Fruit fly (Drosophila melanogaster): ENCODE data around the gene Herp.
A peak's percentile ranks its signal among the peaks of the same experiment; 100 is the strongest.

Herp gene

dm6 chr2L:7813357-7813756 is 13.5 kb upstream of the Herp start (continued):
- TF ChIP-seq her (GFP tag; optimal IDR thresholded peaks at IDR 0.05) (peak; percentile 11), Poxn (GFP tag; IDR thresholded peaks at IDR 0.05) (no peak), CG10274 (GFP tag; optimal IDR thresholded peaks at IDR 0.05) (peak; percentile 14), CrebB (tag; optimal IDR thresholded peaks at IDR 0.05) (peak; percentile 50), fru (optimal IDR thresholded peaks at IDR 0.05) (no peak), CG9609 (GFP tag; optimal IDR thresholded peaks at IDR 0.05) (no peak), CG30403 (GFP tag; optimal IDR thresholded peaks at IDR 0.05) (no peak), CG4707 (GFP tag; optimal IDR thresholded peaks at IDR 0.05) (peak; percentile 2), CG17328 (GFP tag; IDR thresholded peaks at IDR 0.05) (no peak), CG10979 (tag; optimal IDR thresholded peaks at IDR 0.05) (no peak), Rx (GFP tag; IDR thresholded peaks at IDR 0.05) (no peak), Hsf (GFP tag; optimal IDR thresholded peaks at IDR 0.05) (no peak), CG10431 (GFP tag; optimal IDR thresholded peaks at IDR 0.05) (peak; percentile 38), CG4617 (GFP tag; optimal IDR thresholded peaks at IDR 0.05; ENCODE audit: borderline replicate concordance) (no peak), Mrtf (GFP tag; IDR thresholded peaks at IDR 0.05) (no peak), fd102C (GFP tag; optimal IDR thresholded peaks at IDR 0.05) (no peak), CG9215 (GFP tag; IDR thresholded peaks at IDR 0.05) (peak; percentile 28; the same call in 1 of the 2 replicates), Fer1 (GFP tag; optimal IDR thresholded peaks at IDR 0.05) (peak; percentile 79), CG12659 (GFP tag; optimal IDR thresholded peaks at IDR 0.05) (peak; percentile 35), Max (GFP tag; optimal IDR thresholded peaks at IDR 0.05) (peak; percentile 60), CG6765 (GFP tag; optimal IDR thresholded peaks at IDR 0.05) (peak; percentile 73), Med (GFP tag) (peak; percentile 92), crc (GFP tag; optimal IDR thresholded peaks at IDR 0.05) (peak; percentile 3), BtbVII (GFP tag; optimal IDR thresholded peaks at IDR 0.05) (peak; percentile 65), crol (GFP tag; IDR thresholded peaks at IDR 0.05) (no peak), CG15514 (GFP tag; optimal IDR thresholded peaks at IDR 0.05) (peak; percentile 53), Taf1 (GFP tag; IDR thresholded peaks at IDR 0.05) (no peak), CG4854 (GFP tag; optimal IDR thresholded peaks at IDR 0.05) (peak; percentile 32), CG30431 (GFP tag; optimal IDR thresholded peaks at IDR 0.05) (no peak), NC2α (GFP tag; optimal IDR thresholded peaks at IDR 0.05) (peak; percentile 42), zfh2 (GFP tag; optimal IDR thresholded peaks at IDR 0.05) (no peak), Bteb2 (GFP tag; optimal IDR thresholded peaks at IDR 0.05) (peak; percentile 25), scrt (GFP tag; optimal IDR thresholded peaks at IDR 0.05) (peak; percentile 53), CG12219 (GFP tag; optimal IDR thresholded peaks at IDR 0.05) (peak; percentile 25), kah (GFP tag; optimal IDR thresholded peaks at IDR 0.05) (no peak), cwo (GFP tag; optimal IDR thresholded peaks at IDR 0.05) (peak; percentile 53), E2f1 (GFP tag; IDR thresholded peaks at IDR 0.05) (no peak), Side (GFP tag; optimal IDR thresholded peaks at IDR 0.05) (peak; percentile 62), kay (GFP tag; optimal IDR thresholded peaks at IDR 0.05) (peak; percentile 51), ATbp (GFP tag; optimal IDR thresholded peaks at IDR 0.05) (peak; percentile 34), CG2120 (GFP tag; optimal IDR thresholded peaks at IDR 0.05) (peak; percentile 30), gro (GFP tag; optimal IDR thresholded peaks at IDR 0.05) (peak; percentile 77), CG17385 (GFP tag; optimal IDR thresholded peaks at IDR 0.05) (peak; percentile 30), CG18764 (GFP tag; optimal IDR thresholded peaks at IDR 0.05) (peak; percentile 39), insv (GFP tag; optimal IDR thresholded peaks at IDR 0.05) (peak in 1 of 2 experiments; percentile 23), Jarid2 (GFP tag; optimal IDR thresholded peaks at IDR 0.05) (peak; percentile 35), sc (optimal IDR thresholded peaks at IDR 0.05) (no peak), sc (GFP tag; optimal IDR thresholded peaks at IDR 0.05) (no peak), HmgD (GFP tag; optimal IDR thresholded peaks at IDR 0.05) (no peak), YL-1 (GFP tag; optimal IDR thresholded peaks at IDR 0.05) (peak; percentile 10), gce (GFP tag; IDR thresholded peaks at IDR 0.05) (0 out of 3 replicates have a peak, but pooled peaks have one; percentile 20), CG33557 (GFP tag; optimal IDR thresholded peaks at IDR 0.05) (no peak)
